Worm (Caenorhabditis elegans) whole organism, L1 larva: ENCODE results near the gene ccdc-47.

Experiments used
- C16A3.4 ChIP-seq: fragments of 150-350 bp; optimal IDR thresholded peaks from 2 replicates; lab custom pipeline; 2014; ENCODE audit warnings: missing biosample characterization, missing genetic modification characterization
- C34B4.2 ChIP-seq: sonication (generic microtip); optimal IDR thresholded peaks from 2 replicates; lab custom pipeline; 2017; ENCODE audit warnings: mild to moderate bottlenecking, missing genetic modification characterization, missing compliant biosample characterization
- F16B12.6 ChIP-seq: fragments of 150-350 bp; optimal IDR thresholded peaks from 2 replicates; lab custom pipeline; 2014; ENCODE audit warnings: missing biosample characterization, missing genetic modification characterization
- ceh-63 ChIP-seq: fragments of 200-800 bp; sonication (Bioruptor generic); optimal IDR thresholded peaks from 2 replicates; lab custom pipeline; 2018; ENCODE audit warnings: mild to moderate bottlenecking, missing genetic modification characterization, missing compliant biosample characterization
- ceh-82 ChIP-seq, 3 experiments: fragments of 150-350 bp in 1 of 3; sonication (generic microtip) in 2 of 3; optimal IDR thresholded peaks; 2 replicates each; lab custom pipeline; 2014 to 2017; ENCODE audit warnings: missing biosample characterization in 3 of 3, missing genetic modification characterization in 3 of 3
- ces-1 ChIP-seq: fragments of 150-350 bp; optimal IDR thresholded peaks from 2 replicates; lab custom pipeline; 2014; ENCODE audit warnings: missing biosample characterization, missing genetic modification reagents, missing genetic modification characterization
- dpl-1 ChIP-seq, 3 experiments: fragments of 150-350 bp in 2 of 3; sonication (generic microtip) in 1 of 3; optimal IDR thresholded peaks; 2 replicates each; lab custom pipeline; 2014 to 2017; ENCODE audit warnings: missing biosample characterization in 3 of 3, missing genetic modification characterization in 3 of 3, missing genetic modification reagents in 3 of 3
- dsc-1 ChIP-seq: sonication (generic microtip); optimal IDR thresholded peaks from 2 replicates; lab custom pipeline; 2016; ENCODE audit warnings: mild to moderate bottlenecking, missing genetic modification characterization, missing compliant biosample characterization
- efl-3 ChIP-seq: fragments of 200-800 bp; sonication (Bioruptor generic); optimal IDR thresholded peaks from 2 replicates; lab custom pipeline; 2018; ENCODE audit warnings: mild to moderate bottlenecking, missing genetic modification characterization, missing compliant biosample characterization
- egl-27 ChIP-seq, 2 experiments: fragments of 150-350 bp in 1 of 2; sonication (generic microtip); optimal IDR thresholded peaks; 3 replicates each; lab custom pipeline; 2017 to 2018; ENCODE audit warnings: missing biosample characterization in 2 of 2, missing genetic modification characterization in 2 of 2, missing genetic modification reagents in 2 of 2
- elt-3 ChIP-seq, 6 experiments: fragments of 150-350 bp in 1 of 6; sonication (generic microtip); optimal IDR thresholded peaks; 2 replicates each; lab custom pipeline; 2017 to 2018; ENCODE audit warnings: missing biosample characterization in 6 of 6, missing genetic modification characterization in 6 of 6, inconsistent platforms in 1 of 6
- fkh-10 ChIP-seq: sonication (generic microtip); optimal IDR thresholded peaks from 2 replicates; lab custom pipeline; 2017; ENCODE audit warnings: missing biosample characterization, missing genetic modification reagents, missing genetic modification characterization
- hpl-2 ChIP-seq: fragments of 150-350 bp; optimal IDR thresholded peaks from 2 replicates; lab custom pipeline; 2014; ENCODE audit warnings: missing biosample characterization, missing genetic modification reagents, missing genetic modification characterization
- irx-1 ChIP-seq: sonication (generic microtip); optimal IDR thresholded peaks from 2 replicates; lab custom pipeline; 2016; ENCODE audit warnings: missing genetic modification characterization, missing compliant biosample characterization
- lin-13 ChIP-seq: fragments of 150-350 bp; optimal IDR thresholded peaks from 2 replicates; lab custom pipeline; 2014; ENCODE audit warnings: missing biosample characterization, missing genetic modification reagents, missing genetic modification characterization
- lin-35 ChIP-seq, 2 experiments: fragments of 150-350 bp; optimal IDR thresholded peaks; 2 replicates each; lab custom pipeline; 2014; ENCODE audit warnings: missing biosample characterization in 2 of 2, missing genetic modification characterization in 2 of 2, missing genetic modification reagents in 2 of 2
- lin-39 ChIP-seq: fragments of 150-350 bp; optimal IDR thresholded peaks from 2 replicates; lab custom pipeline; 2014; ENCODE audit warnings: missing biosample characterization, missing genetic modification reagents, missing genetic modification characterization
- lir-3 ChIP-seq: sonication (generic microtip); optimal IDR thresholded peaks from 2 replicates; lab custom pipeline; 2016; ENCODE audit warnings: mild to moderate bottlenecking, missing genetic modification characterization, moderate library complexity, missing compliant biosample characterization; ENCODE audit not compliant: poor library complexity
- lsy-2 ChIP-seq, 2 experiments: fragments of 150-350 bp; optimal IDR thresholded peaks; 2 replicates each; lab custom pipeline; 2014; ENCODE audit warnings: missing biosample characterization in 2 of 2, missing genetic modification characterization in 2 of 2
- mab-9 ChIP-seq: fragments of 200-800 bp; sonication (Bioruptor generic); IDR thresholded peaks from 2 replicates; pipeline ENCODE4 v1.3.6; 2022; ENCODE audit warnings: missing genetic modification reagents, missing genetic modification characterization, missing compliant biosample characterization
- mef-2 ChIP-seq: fragments of 150-350 bp; optimal IDR thresholded peaks from 2 replicates; lab custom pipeline; 2014; ENCODE audit warnings: missing biosample characterization, missing genetic modification characterization
- nhr-12 ChIP-seq: sonication (generic microtip); optimal IDR thresholded peaks from 2 replicates; lab custom pipeline; 2017; ENCODE audit warnings: missing biosample characterization, missing genetic modification characterization
- nhr-19 ChIP-seq: fragments of 200-800 bp; sonication (Bioruptor generic); conservative IDR thresholded peaks from 2 replicates; pipeline ENCODE4 v1.3.6; 2022; ENCODE audit warnings: missing genetic modification characterization, missing compliant biosample characterization
- nhr-20 ChIP-seq: sonication (generic microtip); optimal IDR thresholded peaks from 2 replicates; lab custom pipeline; 2016; ENCODE audit warnings: mild to moderate bottlenecking, missing genetic modification characterization, missing compliant biosample characterization
- nhr-76 ChIP-seq: sonication (generic microtip); optimal IDR thresholded peaks from 2 replicates; lab custom pipeline; 2017; ENCODE audit warnings: missing biosample characterization, missing genetic modification characterization
- nhr-77 ChIP-seq: fragments of 150-350 bp; optimal IDR thresholded peaks from 2 replicates; lab custom pipeline; 2014; ENCODE audit warnings: missing biosample characterization, missing genetic modification characterization
- nhr-84 ChIP-seq: sonication (generic microtip); optimal IDR thresholded peaks from 2 replicates; lab custom pipeline; 2017; ENCODE audit warnings: missing biosample characterization, missing genetic modification characterization
- nhr-85 ChIP-seq: sonication (generic microtip); peaks from one replicate; lab custom pipeline; 2016; ENCODE audit warnings: missing genetic modification characterization, inconsistent platforms, missing compliant biosample characterization
- nhr-90 ChIP-seq: sonication (generic microtip); optimal IDR thresholded peaks from 2 replicates; lab custom pipeline; 2016; ENCODE audit warnings: mild to moderate bottlenecking, missing genetic modification characterization, missing compliant biosample characterization; ENCODE audit not compliant: poor library complexity
- pax-3 ChIP-seq: fragments of 200-800 bp; sonication (Bioruptor generic); optimal IDR thresholded peaks from 2 replicates; lab custom pipeline; 2018; ENCODE audit warnings: mild to moderate bottlenecking, missing genetic modification characterization, moderate library complexity, missing compliant biosample characterization
- pqm-1 ChIP-seq: sonication (generic microtip); optimal IDR thresholded peaks from 3 replicates; lab custom pipeline; 2017; ENCODE audit warnings: missing biosample characterization, missing genetic modification characterization
- rnt-1 ChIP-seq: sonication (generic microtip); optimal IDR thresholded peaks from 2 replicates; lab custom pipeline; 2016; ENCODE audit warnings: mild to moderate bottlenecking, missing genetic modification characterization, moderate library complexity, missing compliant biosample characterization
- skn-1 ChIP-seq: fragments of 150-350 bp; optimal IDR thresholded peaks from 2 replicates; lab custom pipeline; 2014; ENCODE audit warnings: missing biosample characterization, missing genetic modification characterization
- snpc-4 ChIP-seq: fragments of 150-350 bp; optimal IDR thresholded peaks from 2 replicates; lab custom pipeline; 2014; ENCODE audit warnings: missing biosample characterization, missing genetic modification characterization
- snu-23 ChIP-seq: sonication (generic microtip); optimal IDR thresholded peaks from 2 replicates; lab custom pipeline; 2016; ENCODE audit warnings: missing genetic modification characterization, missing compliant biosample characterization
- sox-4 ChIP-seq: sonication (generic microtip); optimal IDR thresholded peaks from 2 replicates; lab custom pipeline; 2016; ENCODE audit warnings: missing genetic modification characterization, missing compliant biosample characterization
- sptf-1 ChIP-seq: fragments of 150-350 bp; optimal IDR thresholded peaks from 2 replicates; lab custom pipeline; 2014; ENCODE audit warnings: missing biosample characterization, missing genetic modification characterization
- sup-37 ChIP-seq: fragments of 200-800 bp; sonication (Bioruptor generic); optimal IDR thresholded peaks from 2 replicates; lab custom pipeline; 2018; ENCODE audit warnings: mild to moderate bottlenecking, missing genetic modification characterization, missing compliant biosample characterization
- swsn-7 ChIP-seq: sonication (generic microtip); optimal IDR thresholded peaks from 2 replicates; lab custom pipeline; 2016; ENCODE audit warnings: missing genetic modification characterization, missing compliant biosample characterization
- tbx-2 ChIP-seq: sonication (generic microtip); optimal IDR thresholded peaks from 2 replicates; lab custom pipeline; 2016; ENCODE audit warnings: missing genetic modification characterization, missing compliant biosample characterization
- unc-62 ChIP-seq: fragments of 150-350 bp; optimal IDR thresholded peaks from 2 replicates; lab custom pipeline; 2014; ENCODE audit warnings: missing biosample characterization, missing genetic modification reagents, missing genetic modification characterization
- xbp-1 ChIP-seq: sonication (generic microtip); optimal IDR thresholded peaks from 2 replicates; lab custom pipeline; 2016; ENCODE audit warnings: missing genetic modification characterization, missing compliant biosample characterization
- zip-4 ChIP-seq: fragments of 200-800 bp; sonication (Bioruptor generic); optimal IDR thresholded peaks from 2 replicates; lab custom pipeline; 2018; ENCODE audit warnings: mild to moderate bottlenecking, missing genetic modification characterization, moderate library complexity, missing compliant biosample characterization
- ztf-11 ChIP-seq, 2 experiments: sonication (generic microtip); optimal IDR thresholded peaks; 2 replicates each; lab custom pipeline; 2016 to 2017; ENCODE audit warnings: missing genetic modification characterization in 2 of 2, missing biosample characterization in 1 of 2, missing compliant biosample characterization in 1 of 2

The ccdc-47 gene

ce11 chrIII:3887586-3887985 is 29.2 kb upstream of the ccdc-47 start (continued):
- TF ChIP-seq F16B12.6 (tag; lab: Kevin White, UChicago) (no peak), efl-3 (GFP tag; lab: Kevin White, UChicago) (no peak), nhr-20 (tag; lab: Kevin White, UChicago) (peak; percentile 24), dsc-1 (tag; lab: Kevin White, UChicago) (no peak), egl-27 (tag; optimal IDR thresholded peaks at IDR 0.05; lab: Kevin White, UChicago) (no peak), nhr-84 (tag; lab: Kevin White, UChicago) (no peak), nhr-77 (peak; percentile 10), hpl-2 (GFP tag; lab: Kevin White, UChicago) (no peak), pqm-1 (peak; percentile 59), nhr-12 (tag; lab: Kevin White, UChicago) (no peak), C16A3.4 (tag; lab: Kevin White, UChicago) (no peak), skn-1 (tag; lab: Kevin White, UChicago) (no peak), pax-3 (tag; lab: Kevin White, UChicago) (no peak), lin-13 (GFP tag; lab: Kevin White, UChicago) (no peak), tbx-2 (tag; lab: Kevin White, UChicago) (no peak), nhr-85 (tag; lab: Kevin White, UChicago) (no peak), dpl-1 (GFP tag; optimal IDR thresholded peaks at IDR 0.05; lab: Kevin White, UChicago) (peak in 1 of 3 experiments; percentile 49), lin-39 (tag; lab: Kevin White, UChicago) (no peak), zip-4 (GFP tag; lab: Kevin White, UChicago) (no peak), nhr-90 (tag; lab: Kevin White, UChicago) (no peak), mab-9 (GFP tag; lab: Robert Waterston, UW) (no peak), fkh-10 (no peak), rnt-1 (tag; lab: Kevin White, UChicago) (no peak), ceh-82 (tag; optimal IDR thresholded peaks at IDR 0.05; lab: Kevin White, UChicago) (peak in 1 of 3 experiments; percentile 12), snpc-4 (tag; lab: Kevin White, UChicago) (no peak), irx-1 (tag; lab: Kevin White, UChicago) (no peak), sup-37 (GFP tag; lab: Kevin White, UChicago) (no peak), lir-3 (tag; lab: Kevin White, UChicago) (no peak), nhr-76 (tag; lab: Kevin White, UChicago) (no peak), lsy-2 (tag; optimal IDR thresholded peaks at IDR 0.05; lab: Kevin White, UChicago) (peak in 1 of 2 experiments; percentile 35), C34B4.2 (tag; lab: Kevin White, UChicago) (no peak), elt-3 (tag; optimal IDR thresholded peaks at IDR 0.05; lab: Kevin White, UChicago) (no peak), ces-1 (no peak), sox-4 (tag; lab: Kevin White, UChicago) (no peak), snu-23 (no peak), ztf-11 (tag; optimal IDR thresholded peaks at IDR 0.05; lab: Kevin White, UChicago) (no peak), xbp-1 (tag; lab: Kevin White, UChicago) (no peak), unc-62 (no peak), lin-35 (GFP tag; optimal IDR thresholded peaks at IDR 0.05; lab: Kevin White, UChicago) (peak; percentile 44 to 50), sptf-1 (no peak), swsn-7 (tag; lab: Kevin White, UChicago) (no peak), ceh-63 (GFP tag; lab: Kevin White, UChicago) (no peak), mef-2 (no peak), nhr-19 (GFP tag; lab: Robert Waterston, UW) (no peak)
